Fruit fly (Drosophila melanogaster) whole organism: Measurements from ENCODE around the gene CG12477.

Experiments used
- CG8478 ChIP-seq: fragments of >200 bp; optimal IDR thresholded peaks from 2 replicates; lab custom pipeline; 2018; ENCODE audit warnings: inconsistent platforms
- Dll ChIP-seq: fragments of >200 bp; optimal IDR thresholded peaks from 2 replicates; lab custom pipeline; 2017
- EcR ChIP-seq, 2 experiments: fragments of >200 bp; optimal IDR thresholded peaks; 2 replicates each; lab custom pipeline; 2017; ENCODE audit warnings: missing biosample characterization in 2 of 2, missing genetic modification characterization in 2 of 2, missing genetic modification reagents in 2 of 2
- pan ChIP-seq: fragments of >200 bp; optimal IDR thresholded peaks from 2 replicates; lab custom pipeline; 2017
- psq ChIP-seq: fragments of >200 bp; optimal IDR thresholded peaks from 2 replicates; lab custom pipeline; 2017
- usp ChIP-seq: fragments of >200 bp; optimal IDR thresholded peaks from 2 replicates; lab custom pipeline; 2017; ENCODE audit warnings: missing biosample characterization, missing genetic modification characterization, mixed read lengths

CG12477 gene

dm6 chr3L:18723172-18723571 lies at the start of gene CG12477:
Gene CG12477 (minus strand): TSS chr3L:18723272.
- TF ChIP-seq EcR (GFP tag; optimal IDR thresholded peaks at IDR 0.05; lab: Kevin White, UChicago) (no peak), pan (lab: Kevin White, UChicago) (no peak), Dll (lab: Kevin White, UChicago) (no peak), psq (lab: Kevin White, UChicago) (no peak), usp (GFP tag; lab: Kevin White, UChicago) (no peak), CG8478 (lab: Kevin White, UChicago) (no peak)

dm6 chr3L:18772014-18772560 lies 49.0 kb upstream of the CG12477 start:
- TF ChIP-seq CG8478 (lab: Kevin White, UChicago) (no peak), psq (lab: Kevin White, UChicago) (no peak), usp (GFP tag; lab: Kevin White, UChicago) (no peak), Dll (lab: Kevin White, UChicago) (no peak), EcR (GFP tag; optimal IDR thresholded peaks at IDR 0.05; lab: Kevin White, UChicago) (no peak), pan (lab: Kevin White, UChicago) (no peak)

dm6 chr3L:18771095-18772013 lies 48.3 kb upstream of the CG12477 start:
- TF ChIP-seq EcR (GFP tag; optimal IDR thresholded peaks at IDR 0.05; lab: Kevin White, UChicago) (no peak), Dll (lab: Kevin White, UChicago) (peak; percentile 78)

- TF ChIP-seq usp (GFP tag; lab: Kevin White, UChicago) (no peak), Dll (lab: Kevin White, UChicago) (no peak), psq (lab: Kevin White, UChicago) (no peak), EcR (GFP tag; optimal IDR thresholded peaks at IDR 0.05; lab: Kevin White, UChicago) (no peak), CG8478 (lab: Kevin White, UChicago) (no peak), pan (lab: Kevin White, UChicago) (no peak)
These were observed 46.7 kb upstream of the CG12477 start for dm6 chr3L:18769782-18770181.

dm6 chr3L:18768788-18769707 lies 46.0 kb upstream of the CG12477 start:
- TF ChIP-seq psq (lab: Kevin White, UChicago) (no peak), CG8478 (lab: Kevin White, UChicago) (no peak), Dll (lab: Kevin White, UChicago) (no peak), EcR (GFP tag; optimal IDR thresholded peaks at IDR 0.05; lab: Kevin White, UChicago) (no peak), pan (lab: Kevin White, UChicago) (no peak)

dm6 chr3L:18767950-18768781 lies 45.1 kb upstream of the CG12477 start:
- TF ChIP-seq usp (GFP tag; lab: Kevin White, UChicago) (no peak), CG8478 (lab: Kevin White, UChicago) (no peak), pan (lab: Kevin White, UChicago) (no peak), Dll (lab: Kevin White, UChicago) (no peak), psq (lab: Kevin White, UChicago) (no peak), EcR (GFP tag; optimal IDR thresholded peaks at IDR 0.05; lab: Kevin White, UChicago) (no peak)

- TF ChIP-seq Dll (lab: Kevin White, UChicago) (peak; percentile 98), usp (GFP tag; lab: Kevin White, UChicago) (no peak)
These were observed 42.9 kb upstream of the CG12477 start for dm6 chr3L:18765657-18766592.

dm6 chr3L:18763486-18764436 lies 40.7 kb upstream of the CG12477 start:
- no peak for TF ChIP-seq psq (lab: Kevin White, UChicago)
- TF ChIP-seq pan (lab: Kevin White, UChicago): no peak
- TF ChIP-seq EcR (GFP tag; optimal IDR thresholded peaks at IDR 0.05; lab: Kevin White, UChicago): no peak
- TF ChIP-seq CG8478 (lab: Kevin White, UChicago): no peak
- TF ChIP-seq usp (GFP tag; lab: Kevin White, UChicago): no peak
- TF ChIP-seq Dll (lab: Kevin White, UChicago): no peak

- no peak for TF ChIP-seq usp (GFP tag; lab: Kevin White, UChicago)
- no peak for TF ChIP-seq CG8478 (lab: Kevin White, UChicago)
- TF ChIP-seq Dll (lab: Kevin White, UChicago): no peak
- no peak for TF ChIP-seq psq (lab: Kevin White, UChicago)
- no peak for TF ChIP-seq pan (lab: Kevin White, UChicago)
- TF ChIP-seq EcR (GFP tag; optimal IDR thresholded peaks at IDR 0.05; lab: Kevin White, UChicago): no peak
These were observed 38.7 kb upstream of the CG12477 start for dm6 chr3L:18761728-18762127.
